Worm (Caenorhabditis elegans): Measurements from ENCODE around the gene T10G3.2.

- no peak for TF ChIP-seq nhr-12 (tag; optimal IDR thresholded peaks at IDR 0.05)
- TF ChIP-seq grh-1 (GFP tag; IDR thresholded peaks at IDR 0.05): no peak
- no peak for TF ChIP-seq ama-1 (optimal IDR thresholded peaks at IDR 0.05)
- TF ChIP-seq elt-3 (tag; optimal IDR thresholded peaks at IDR 0.05): no peak
Observed at ce11 chrV:13427378-13427777, 52.3 kb downstream of the T10G3.2 start.

All from whole organism, L1 larva.